Worm (Caenorhabditis elegans) whole organism, early embryonic: ENCODE data around the gene pax-1.

Experiments used
- B0310.2 ChIP-seq: sonication (generic microtip); optimal IDR thresholded peaks from 2 replicates; lab custom pipeline; 2016; ENCODE audit warnings: mild to moderate bottlenecking, missing genetic modification characterization, missing compliant biosample characterization
- F13C5.2 ChIP-seq: sonication (generic microtip); optimal IDR thresholded peaks from 2 replicates; lab custom pipeline; 2017; ENCODE audit warnings: mild to moderate bottlenecking, missing genetic modification characterization, inconsistent platforms, missing compliant biosample characterization
- aly-1 ChIP-seq: sonication (generic microtip); optimal IDR thresholded peaks from 2 replicates; lab custom pipeline; 2016; ENCODE audit warnings: missing genetic modification characterization, missing compliant biosample characterization
- ama-1 ChIP-seq: fragments of 150-350 bp; optimal IDR thresholded peaks from 2 replicates; lab custom pipeline; 2014
- ceh-13 ChIP-seq: fragments of 200-800 bp; sonication (Bioruptor generic); optimal IDR thresholded peaks from 2 replicates; lab custom pipeline; 2018; ENCODE audit warnings: mild to moderate bottlenecking, missing genetic modification characterization, missing compliant biosample characterization
- ceh-36 ChIP-seq: sonication (generic microtip); optimal IDR thresholded peaks from 2 replicates; lab custom pipeline; 2016; ENCODE audit warnings: missing genetic modification characterization, inconsistent platforms, missing compliant biosample characterization
- ets-7 ChIP-seq: sonication (generic microtip); optimal IDR thresholded peaks from 2 replicates; lab custom pipeline; 2016; ENCODE audit warnings: missing genotype, missing genetic modification characterization, missing compliant biosample characterization
- flt-1 ChIP-seq: fragments of 200-800 bp; sonication (Bioruptor generic); IDR thresholded peaks from 2 replicates; pipeline ENCODE4 v1.3.6; 2022; ENCODE audit warnings: missing genetic modification characterization, missing compliant biosample characterization
- hmbx-1 ChIP-seq: sonication (generic microtip); optimal IDR thresholded peaks from 2 replicates; lab custom pipeline; 2016; ENCODE audit warnings: mild to moderate bottlenecking, missing genetic modification characterization, missing compliant biosample characterization
- hmg-4 ChIP-seq: fragments of 200-800 bp; sonication (Bioruptor generic); optimal IDR thresholded peaks from 2 replicates; lab custom pipeline; 2018; ENCODE audit warnings: mild to moderate bottlenecking, missing genetic modification characterization, missing compliant biosample characterization
- hnd-1 ChIP-seq: sonication (generic microtip); optimal IDR thresholded peaks from 2 replicates; lab custom pipeline; 2016; ENCODE audit warnings: missing genetic modification characterization, missing compliant biosample characterization
- pes-1 ChIP-seq: fragments of 200-800 bp; sonication (Bioruptor generic); IDR thresholded peaks from 2 replicates; pipeline ENCODE4 v1.3.6; 2022; ENCODE audit warnings: missing genetic modification reagents, missing genetic modification characterization, missing compliant biosample characterization
- scrt-1 ChIP-seq: fragments of 200-800 bp; sonication (Bioruptor generic); IDR thresholded peaks from 2 replicates; pipeline ENCODE4 v1.3.6; 2022; ENCODE audit warnings: missing genetic modification characterization, missing compliant biosample characterization
- sea-1 ChIP-seq: fragments of 200-800 bp; sonication (Bioruptor generic); conservative IDR thresholded peaks from 2 replicates; pipeline ENCODE4 v1.3.6; 2022; ENCODE audit warnings: missing genetic modification characterization, missing compliant biosample characterization
- tbx-11 ChIP-seq: fragments of 200-800 bp; sonication (Bioruptor generic); IDR thresholded peaks from 2 replicates; pipeline ENCODE4 v1.3.6; 2022; ENCODE audit warnings: missing genetic modification characterization, missing compliant biosample characterization
- tbx-37 ChIP-seq: fragments of 200-800 bp; sonication (Bioruptor generic); conservative IDR thresholded peaks from 2 replicates; pipeline ENCODE4 v1.3.6; 2022; ENCODE audit warnings: missing genetic modification reagents, missing genetic modification characterization, missing compliant biosample characterization
- tra-4 ChIP-seq: sonication (generic microtip); optimal IDR thresholded peaks from 2 replicates; lab custom pipeline; 2017; ENCODE audit warnings: missing genetic modification characterization, missing compliant biosample characterization

The pax-1 gene

DNA sequence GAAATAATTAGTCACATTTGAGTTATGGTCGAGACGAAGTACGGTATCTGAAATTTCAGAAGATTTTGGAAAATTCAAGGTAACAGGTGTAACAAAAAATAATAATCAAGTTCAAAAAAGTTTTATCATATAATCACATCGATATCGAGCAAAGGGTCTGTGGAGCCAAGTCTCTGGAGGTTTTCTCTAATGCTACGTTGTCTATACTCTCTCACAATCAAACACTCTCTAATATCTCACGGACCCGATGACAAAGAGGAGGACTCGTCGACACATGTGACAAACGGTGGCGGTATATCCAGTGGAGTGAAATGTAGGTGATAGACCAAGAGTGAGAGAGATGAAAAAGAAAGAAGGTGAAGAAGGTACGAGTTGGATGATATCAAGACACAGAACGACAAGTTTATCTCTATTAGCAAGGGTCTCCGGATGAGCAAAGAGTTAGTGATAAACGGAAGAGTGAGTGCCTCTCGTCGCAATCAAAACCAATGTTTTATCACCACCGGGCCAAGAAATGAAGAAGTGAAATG lies 28.8 kb upstream of the pax-1 start, which contains the start of gene F20D6.10:
TSS of gene F20D6.10 (minus strand) at position 51 of the 530 bp plus-strand sequence.
- TF ChIP-seq hnd-1 (tag; lab: Kevin White, UChicago): no peak
- no peak for TF ChIP-seq aly-1 (tag; lab: Kevin White, UChicago)
- no peak for TF ChIP-seq ceh-13 (GFP tag; lab: Kevin White, UChicago)
- TF ChIP-seq hmg-4 (GFP tag; lab: Kevin White, UChicago): no peak
- no peak for TF ChIP-seq sea-1
- no peak for TF ChIP-seq hmbx-1 (tag; lab: Kevin White, UChicago)
- TF ChIP-seq scrt-1 (GFP tag; lab: Robert Waterston, UW): no peak
- TF ChIP-seq tbx-37 (GFP tag; lab: Robert Waterston, UW): no peak
- no peak for TF ChIP-seq F13C5.2 (tag; lab: Kevin White, UChicago)
- TF ChIP-seq ets-7: no peak
- no peak for TF ChIP-seq pes-1 (GFP tag; lab: Robert Waterston, UW)

ce11 chrV:8196993-8197392 lies 27.7 kb upstream of the pax-1 start:
- TF ChIP-seq B0310.2 (no peak), ceh-13 (GFP tag; lab: Kevin White, UChicago) (no peak), ceh-36 (tag; lab: Kevin White, UChicago) (no peak), pes-1 (GFP tag; lab: Robert Waterston, UW) (no peak), hmg-4 (GFP tag; lab: Kevin White, UChicago) (no peak), tbx-37 (GFP tag; lab: Robert Waterston, UW) (no peak)

ce11 chrV:8198994-8199393 lies 25.7 kb upstream of the pax-1 start, which contains the start of gene F20D6.11:
TSS of gene F20D6.11 (minus strand) at chrV:8199094.
- no peak for TF ChIP-seq ceh-13 (GFP tag; lab: Kevin White, UChicago)
- no peak for TF ChIP-seq hmg-4 (GFP tag; lab: Kevin White, UChicago)
- TF ChIP-seq pes-1 (GFP tag; lab: Robert Waterston, UW): no peak
- no peak for TF ChIP-seq B0310.2
- TF ChIP-seq sea-1: no peak
- TF ChIP-seq ceh-36 (tag; lab: Kevin White, UChicago): no peak
- no peak for TF ChIP-seq aly-1 (tag; lab: Kevin White, UChicago)
- no peak for TF ChIP-seq tbx-37 (GFP tag; lab: Robert Waterston, UW)
- no peak for TF ChIP-seq hmbx-1 (tag; lab: Kevin White, UChicago)
- TF ChIP-seq tbx-11: no peak
- no peak for TF ChIP-seq ets-7

ce11 chrV:8201229-8201858 lies 23.4 kb upstream of the pax-1 start, which contains the start of gene cri-2:
TSS of gene cri-2 (plus strand) at chrV:8201808.
- TF ChIP-seq B0310.2: no peak
- no peak for TF ChIP-seq aly-1 (tag; lab: Kevin White, UChicago)
- no peak for TF ChIP-seq F13C5.2 (tag; lab: Kevin White, UChicago)
- TF ChIP-seq tbx-37 (GFP tag; lab: Robert Waterston, UW): no peak
- TF ChIP-seq ama-1 (lab: Kevin White, UChicago): no peak
- no peak for TF ChIP-seq flt-1
- TF ChIP-seq hmbx-1 (tag; lab: Kevin White, UChicago): no peak
- no peak for TF ChIP-seq tbx-11
- TF ChIP-seq scrt-1 (GFP tag; lab: Robert Waterston, UW): no peak
- TF ChIP-seq ceh-13 (GFP tag; lab: Kevin White, UChicago): no peak
- no peak for TF ChIP-seq sea-1
- no peak for TF ChIP-seq tra-4 (tag; lab: Kevin White, UChicago)
- TF ChIP-seq hmg-4 (GFP tag; lab: Kevin White, UChicago): no peak
- TF ChIP-seq ceh-36 (tag; lab: Kevin White, UChicago): no peak
- TF ChIP-seq hnd-1 (tag; lab: Kevin White, UChicago): no peak
- TF ChIP-seq ets-7: no peak
- TF ChIP-seq pes-1 (GFP tag; lab: Robert Waterston, UW): no peak

ce11 chrV:8203085-8203643 lies 21.6 kb upstream of the pax-1 start, which contains the start of gene cest-17:
TSS of gene cest-17 (plus strand) at chrV:8203332.
- no peak for TF ChIP-seq ama-1 (lab: Kevin White, UChicago)

- TF ChIP-seq tra-4 (tag; lab: Kevin White, UChicago) (no peak), ama-1 (lab: Kevin White, UChicago) (no peak), ceh-13 (GFP tag; lab: Kevin White, UChicago) (no peak)
These were observed 17.8 kb upstream of the pax-1 start, which contains the start of gene timp-1 for ce11 chrV:8206931-8207330. TSS of gene timp-1 (plus strand) at chrV:8207235.

ce11 chrV:8210527-8210926 lies 14.2 kb upstream of the pax-1 start:
- TF ChIP-seq pes-1 (GFP tag; lab: Robert Waterston, UW): no peak
- TF ChIP-seq ama-1 (lab: Kevin White, UChicago): no peak
- TF ChIP-seq ceh-13 (GFP tag; lab: Kevin White, UChicago): no peak
- no peak for TF ChIP-seq tbx-11
- no peak for TF ChIP-seq F13C5.2 (tag; lab: Kevin White, UChicago)
- TF ChIP-seq tra-4 (tag; lab: Kevin White, UChicago): no peak
- no peak for TF ChIP-seq sea-1
- TF ChIP-seq tbx-37 (GFP tag; lab: Robert Waterston, UW): no peak
- no peak for TF ChIP-seq scrt-1 (GFP tag; lab: Robert Waterston, UW)
- no peak for TF ChIP-seq aly-1 (tag; lab: Kevin White, UChicago)
- no peak for TF ChIP-seq ets-7
- TF ChIP-seq B0310.2: no peak
- no peak for TF ChIP-seq hnd-1 (tag; lab: Kevin White, UChicago)
- TF ChIP-seq hmbx-1 (tag; lab: Kevin White, UChicago): no peak
- no peak for TF ChIP-seq flt-1
- TF ChIP-seq ceh-36 (tag; lab: Kevin White, UChicago): no peak
- TF ChIP-seq hmg-4 (GFP tag; lab: Kevin White, UChicago): no peak
